Worm (Caenorhabditis elegans) whole organism, L1 larva: ENCODE results near the gene hpo-19.

Experiments used
- F16B12.6 ChIP-seq: fragments of 150-350 bp; optimal IDR thresholded peaks from 2 replicates; lab custom pipeline; 2014; ENCODE audit warnings: missing biosample characterization, missing genetic modification characterization
- aly-2 ChIP-seq: fragments of 150-350 bp; optimal IDR thresholded peaks from 2 replicates; lab custom pipeline; 2014; ENCODE audit warnings: missing biosample characterization, missing genetic modification characterization
- ama-1 ChIP-seq: fragments of 150-350 bp; optimal IDR thresholded peaks from 2 replicates; lab custom pipeline; 2014
- ceh-88 ChIP-seq: fragments of 200-800 bp; sonication (Bioruptor generic); IDR thresholded peaks from 2 replicates; pipeline ENCODE4 v1.3.6; 2022; ENCODE audit warnings: missing genetic modification characterization, missing compliant biosample characterization
- efl-1 ChIP-seq, 4 experiments: fragments of 150-350 bp; optimal IDR thresholded peaks in 3 of 4; peaks in 1 of 4; 1 replicate in 1 of 4; 2 replicates in 3 of 4; lab custom pipeline; 2014; ENCODE audit warnings: missing biosample characterization in 2 of 4, missing genetic modification characterization in 2 of 4, missing genetic modification reagents in 2 of 4
- jun-1 ChIP-seq: fragments of 150-350 bp; optimal IDR thresholded peaks from 2 replicates; lab custom pipeline; 2014; ENCODE audit warnings: missing biosample characterization, missing genetic modification reagents, missing genetic modification characterization
- lin-39 ChIP-seq: fragments of 150-350 bp; optimal IDR thresholded peaks from 2 replicates; lab custom pipeline; 2014; ENCODE audit warnings: missing biosample characterization, missing genetic modification reagents, missing genetic modification characterization
- nhr-237 ChIP-seq: fragments of 150-350 bp; optimal IDR thresholded peaks from 2 replicates; lab custom pipeline; 2014; ENCODE audit warnings: missing biosample characterization, missing genetic modification characterization
- nhr-76 ChIP-seq: sonication (generic microtip); optimal IDR thresholded peaks from 2 replicates; lab custom pipeline; 2017; ENCODE audit warnings: missing biosample characterization, missing genetic modification characterization
- nhr-77 ChIP-seq: fragments of 150-350 bp; optimal IDR thresholded peaks from 2 replicates; lab custom pipeline; 2014; ENCODE audit warnings: missing biosample characterization, missing genetic modification characterization
- rnt-1 ChIP-seq: sonication (generic microtip); optimal IDR thresholded peaks from 2 replicates; lab custom pipeline; 2016; ENCODE audit warnings: mild to moderate bottlenecking, missing genetic modification characterization, moderate library complexity, missing compliant biosample characterization
- ztf-4 ChIP-seq: fragments of 150-350 bp; optimal IDR thresholded peaks from 2 replicates; lab custom pipeline; 2014; ENCODE audit warnings: missing biosample characterization, missing genetic modification characterization

- TF ChIP-seq lin-39 (tag; lab: Kevin White, UChicago) (no peak), nhr-77 (tag; lab: Kevin White, UChicago) (no peak), rnt-1 (tag; lab: Kevin White, UChicago) (no peak), jun-1 (tag; lab: Kevin White, UChicago) (no peak), ama-1 (lab: Kevin White, UChicago) (no peak), aly-2 (tag; lab: Kevin White, UChicago) (no peak), nhr-237 (tag; lab: Kevin White, UChicago) (no peak), nhr-76 (tag; lab: Kevin White, UChicago) (no peak), F16B12.6 (tag; lab: Kevin White, UChicago) (no peak), efl-1 (optimal IDR thresholded peaks at IDR 0.05; lab: Kevin White, UChicago) (no peak), efl-1 (GFP tag; optimal IDR thresholded peaks at IDR 0.05 in 1 of 2; lab: Kevin White, UChicago) (no peak), ceh-88 (GFP tag; lab: Robert Waterston, UW) (no peak), ztf-4 (tag; lab: Kevin White, UChicago) (no peak)
These were observed 23.4 kb upstream of the hpo-19 start for ce11 chrV:6413057-6413456.
